Fruit fly (Drosophila melanogaster) ovary, adult (tissue): ENCODE data around the gene CG4572.

Experiments
- CG17801 ChIP-seq: fragments of 200-800 bp; optimal IDR thresholded peaks from 2 replicates; lab custom pipeline; 2019; ENCODE audit warnings: missing biosample characterization, mild to moderate bottlenecking, missing genetic modification characterization, moderate library complexity; ENCODE audit not compliant: partially characterized antibody

Gene CG4572

DNA sequence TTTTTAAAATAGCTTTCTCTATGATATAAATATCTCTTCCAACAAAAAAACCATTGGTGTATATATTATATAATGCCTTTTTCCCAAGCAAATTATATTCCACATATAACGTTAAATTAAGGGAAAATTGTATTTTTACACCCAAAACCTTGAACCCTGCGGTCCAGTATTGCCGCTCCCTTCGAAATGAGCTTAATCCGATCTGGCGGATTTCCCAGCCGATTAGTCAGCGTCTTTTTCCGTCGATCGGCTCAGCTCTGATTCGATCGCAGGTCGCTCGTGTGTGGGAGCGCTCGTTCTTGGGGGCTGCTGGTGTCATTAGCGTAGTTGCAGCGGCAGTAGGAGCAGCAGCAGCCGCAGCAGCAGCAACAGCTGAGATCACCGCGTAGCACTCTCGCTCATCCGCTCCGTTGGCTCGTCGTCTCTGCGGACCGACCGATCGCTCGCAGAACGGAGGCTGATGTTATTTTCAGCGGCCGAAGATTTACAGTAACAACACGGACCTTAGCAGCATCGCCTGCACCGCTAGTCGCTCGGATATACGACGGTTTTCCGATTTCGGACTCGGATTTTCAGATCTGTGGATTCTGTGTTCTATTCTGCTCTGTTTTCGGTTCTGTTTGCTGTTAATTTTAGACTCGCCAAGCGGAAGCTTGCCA is 26.3 kb upstream of the CG4572 start, which contains the start of gene CG4733:
Gene CG4733, plus strand, starts transcription at position 350 of the 659 bp plus-strand sequence.
- peak; percentile 2 for TF ChIP-seq CG17801 (GFP tag; lab: Kevin White, UChicago)

DNA sequence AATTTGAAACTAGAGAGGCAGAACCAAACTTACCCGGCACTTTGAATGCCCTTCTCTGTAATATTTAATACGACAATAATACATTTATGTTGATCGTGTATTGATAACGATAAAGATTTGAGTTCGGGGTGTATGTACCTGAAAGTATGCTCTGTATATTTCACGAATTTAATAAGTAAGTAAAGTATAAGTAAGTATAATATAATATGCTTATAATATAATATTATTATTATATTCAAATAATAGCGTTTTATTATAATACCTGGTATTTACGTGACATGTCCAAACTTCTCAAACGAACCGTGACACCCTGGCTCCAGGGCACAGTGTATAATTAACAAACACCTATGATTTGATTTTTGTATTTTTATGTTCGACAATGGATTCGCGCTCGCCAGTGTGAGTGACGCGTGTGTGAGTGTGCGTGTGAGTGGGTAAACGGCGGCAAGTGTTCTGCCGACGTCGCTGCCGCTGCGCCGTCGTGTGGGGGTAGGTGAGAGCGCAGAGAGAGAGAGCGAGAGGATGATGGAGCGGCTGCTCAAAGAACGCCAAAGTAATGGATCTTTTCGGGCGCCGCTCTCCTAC is 25.5 kb upstream of the CG4572 start:
- no peak for TF ChIP-seq CG17801 (GFP tag; lab: Kevin White, UChicago)

DNA sequence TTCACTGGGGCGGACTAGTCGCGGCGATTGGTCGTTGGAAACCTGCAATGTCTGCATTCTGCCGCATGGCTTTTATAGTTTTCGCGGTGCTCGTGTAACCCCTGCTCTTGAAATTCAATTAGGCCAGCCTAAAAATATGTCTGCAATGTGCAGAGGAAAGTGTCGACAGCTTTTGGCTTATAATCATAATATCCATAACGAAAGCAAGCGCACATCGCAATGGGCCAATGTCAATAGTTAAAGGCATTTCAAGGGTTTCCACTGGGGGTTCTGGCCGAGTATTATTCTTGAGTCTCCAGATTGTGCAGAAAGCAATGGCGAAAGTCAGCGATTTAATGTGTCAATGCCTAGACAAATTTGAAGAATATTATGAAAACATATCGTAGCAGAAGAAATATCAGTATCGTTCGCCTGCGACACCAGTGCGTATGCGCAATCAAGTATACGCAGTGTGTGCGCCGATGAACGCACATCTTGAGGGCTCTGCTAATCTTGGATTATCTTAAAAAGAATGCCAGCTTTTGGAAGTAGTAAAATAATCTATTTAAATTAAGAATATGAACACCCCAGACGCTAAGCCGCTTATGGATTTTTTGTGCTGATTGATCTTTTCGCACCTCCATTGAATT is 24.1 kb upstream of the CG4572 start, which contains the start of gene ninaE:
Gene ninaE, minus strand, starts transcription at position 51 of the 629 bp plus-strand sequence.
- TF ChIP-seq CG17801 (GFP tag; lab: Kevin White, UChicago), result no peak

- TF ChIP-seq CG17801 (GFP tag; lab: Kevin White, UChicago), result peak; percentile 84
Observed at dm6 chr3R:19880431-19880939, 16.3 kb upstream of the CG4572 start.

DNA sequence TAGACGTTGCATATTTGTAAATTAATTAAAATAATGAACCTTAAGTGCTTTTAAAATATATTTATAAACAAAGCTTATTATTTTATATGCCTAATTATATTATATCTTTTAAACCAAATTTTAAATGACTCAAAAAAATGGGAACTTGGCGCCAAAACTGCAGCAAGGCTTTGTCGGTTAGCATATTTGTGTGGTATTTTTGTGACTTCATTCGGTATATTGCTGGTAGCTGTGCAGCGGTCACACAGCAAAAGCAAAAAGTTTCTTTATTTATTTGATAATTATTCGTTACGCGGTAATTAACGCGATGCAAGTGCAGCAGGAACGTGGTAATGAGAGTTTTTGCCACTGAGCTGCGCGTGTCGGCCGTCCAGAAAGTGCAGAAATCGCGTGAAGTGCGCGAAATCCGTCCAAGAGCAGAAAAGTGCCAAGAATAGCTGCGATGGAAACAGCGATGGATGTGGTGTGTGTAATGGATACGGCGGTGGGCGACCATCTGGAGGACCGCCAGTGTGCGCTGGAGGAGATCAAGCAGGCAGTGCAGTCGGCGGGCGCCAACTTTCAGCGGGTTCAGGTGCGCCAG is 15.4 kb upstream of the CG4572 start, which contains the start of gene Ask1:
Gene Ask1, plus strand, starts transcription at position 250 of the 583 bp plus-strand sequence.
- TF ChIP-seq CG17801 (GFP tag; lab: Kevin White, UChicago), result no peak

DNA sequence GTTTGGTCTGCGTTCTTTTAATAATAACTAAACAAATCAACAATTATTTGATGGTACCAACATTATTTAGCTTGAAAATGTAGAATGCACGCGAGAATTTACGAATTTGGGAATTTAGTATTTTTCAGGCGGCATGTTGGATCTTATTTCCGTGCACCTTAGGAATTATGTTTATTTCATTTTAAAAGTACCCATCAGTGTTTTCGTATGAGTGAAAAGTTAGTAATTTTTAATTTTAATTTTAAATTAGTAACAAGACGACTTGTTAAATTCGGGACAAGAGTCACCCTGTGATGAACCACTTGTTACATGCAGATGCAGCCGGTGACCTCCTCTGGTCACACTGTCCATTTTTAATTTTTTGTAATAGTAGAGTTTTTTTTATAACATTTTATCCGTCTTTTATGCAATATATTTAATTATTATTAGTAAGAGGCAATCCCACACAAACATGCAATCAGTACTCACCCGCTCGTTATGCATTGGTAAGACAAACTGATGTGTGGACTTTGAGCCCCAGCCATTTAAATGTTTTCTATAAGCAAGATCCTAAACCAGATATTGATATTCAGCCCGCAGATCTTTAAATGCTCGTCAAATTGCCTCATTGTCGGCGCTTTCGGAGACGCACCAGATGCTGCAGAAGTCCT is 13.4 kb upstream of the CG4572 start, which contains the start of the genes CG17186 and Arc42:
Gene CG17186, minus strand, starts transcription at position 88 of the 650 bp plus-strand sequence.
Gene Arc42, plus strand, starts transcription at position 311 of the 650 bp plus-strand sequence.
- TF ChIP-seq CG17801 (GFP tag; lab: Kevin White, UChicago), result peak; percentile 33

DNA sequence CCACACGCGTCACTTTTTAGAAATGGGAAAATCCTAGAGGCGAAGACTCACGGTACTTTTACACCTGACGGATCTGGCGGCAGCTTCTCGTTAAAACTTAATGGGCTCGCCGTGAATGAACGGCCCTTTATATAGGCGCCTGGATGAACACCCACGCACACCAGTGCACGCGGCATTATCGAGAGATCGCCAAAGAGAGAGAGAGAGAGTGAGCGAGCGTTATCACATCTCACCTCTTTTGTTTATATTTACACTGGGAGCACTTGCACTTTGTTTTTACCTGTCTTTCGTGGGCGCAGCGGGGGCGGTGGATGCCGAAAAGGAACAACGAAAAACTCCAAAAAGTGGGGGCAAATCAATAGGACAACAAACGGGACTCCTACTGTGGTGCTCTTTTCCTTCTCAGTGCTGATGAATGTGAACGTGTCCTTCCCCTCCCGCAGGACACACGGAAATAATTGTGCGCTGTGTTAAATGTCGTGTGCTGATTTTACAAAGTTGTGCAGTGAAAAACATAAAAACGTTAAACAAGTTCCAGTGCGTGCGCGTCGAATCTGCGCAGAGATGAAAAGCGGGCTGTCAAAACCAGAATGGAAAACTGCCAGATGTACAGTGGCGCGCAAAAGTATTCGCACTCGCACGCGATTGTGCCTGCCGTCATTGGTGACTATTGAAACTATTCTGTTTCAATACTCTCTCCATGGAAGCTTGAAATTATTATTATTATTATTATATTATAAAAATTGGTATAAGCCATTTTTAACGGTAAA is 11.1 kb upstream of the CG4572 start, which contains the start of gene Mrp5:
Gene Mrp5, minus strand, starts transcription at position 561 of the 770 bp plus-strand sequence.
- TF ChIP-seq CG17801 (GFP tag; lab: Kevin White, UChicago), result no peak

DNA sequence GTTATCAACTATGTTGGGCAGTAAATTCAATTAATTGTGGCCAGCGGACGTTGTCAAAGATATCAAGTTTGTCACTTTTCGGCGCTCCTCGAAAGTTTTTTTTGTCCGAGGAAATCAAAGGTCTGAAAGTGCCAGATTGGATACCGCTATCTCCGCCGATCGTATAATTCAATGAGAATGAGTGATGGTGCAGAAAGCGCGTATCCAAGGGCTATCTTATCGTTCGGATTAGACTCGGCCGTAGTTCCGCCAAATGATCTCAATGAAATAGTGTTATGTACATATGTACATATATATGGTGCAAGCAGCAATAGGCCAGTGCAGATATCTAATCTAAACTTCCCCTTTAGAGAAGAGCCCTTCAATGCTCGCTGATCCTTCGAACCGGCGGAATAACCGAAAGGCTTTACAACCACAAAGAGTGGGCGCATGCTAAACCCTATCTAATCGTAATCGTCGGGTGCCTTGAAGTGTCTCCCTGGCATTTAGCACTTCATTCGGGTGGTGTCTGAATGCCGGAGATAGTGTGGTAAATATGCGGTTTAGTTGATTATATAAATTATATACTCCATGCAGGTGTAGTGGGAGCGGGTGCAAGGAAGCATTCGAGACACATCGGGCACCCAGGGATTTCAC is 9.0 kb upstream of the CG4572 start:
- TF ChIP-seq CG17801 (GFP tag; lab: Kevin White, UChicago), result no peak

DNA sequence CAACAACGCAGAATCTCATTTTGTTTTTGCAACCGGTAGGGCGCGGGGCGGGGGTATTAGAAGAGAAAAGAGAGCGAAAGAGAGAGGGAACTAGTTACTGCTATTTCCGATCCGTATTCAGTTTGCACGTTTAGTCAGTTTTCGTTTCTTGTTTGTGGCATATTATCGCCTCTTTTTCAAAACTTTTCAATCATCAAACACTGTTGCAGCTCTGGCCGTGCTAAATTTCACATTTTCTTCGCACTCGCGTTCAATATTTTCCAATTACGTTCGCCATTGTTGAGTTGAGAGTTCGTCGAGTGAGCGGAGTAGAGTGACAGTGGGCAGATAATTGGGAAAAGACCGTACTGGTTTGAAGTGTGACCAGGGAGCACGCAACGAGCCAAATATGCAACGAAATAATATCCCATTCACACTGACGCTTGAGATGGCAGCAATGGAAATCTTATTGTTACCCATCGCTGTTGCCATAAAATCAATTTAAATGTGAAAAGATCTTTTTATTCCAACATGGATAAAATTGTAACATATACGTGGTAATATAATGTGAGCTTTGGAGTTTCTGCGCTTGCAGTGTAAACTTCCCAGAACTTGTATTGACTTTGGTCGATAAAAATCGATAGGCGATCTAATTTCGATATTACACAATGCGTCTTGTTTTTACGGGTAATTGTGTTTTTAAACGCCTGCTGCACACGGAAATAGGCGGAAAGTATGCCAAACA is 3.0 kb downstream of the CG4572 start, which contains the start of the genes Ire1 and Mrm2:
Gene Ire1, minus strand, starts transcription at position 296 of the 724 bp plus-strand sequence.
Gene Mrm2, plus strand, starts transcription at position 615 of the 724 bp plus-strand sequence.
- peak; percentile 35 for TF ChIP-seq CG17801 (GFP tag; lab: Kevin White, UChicago)

DNA sequence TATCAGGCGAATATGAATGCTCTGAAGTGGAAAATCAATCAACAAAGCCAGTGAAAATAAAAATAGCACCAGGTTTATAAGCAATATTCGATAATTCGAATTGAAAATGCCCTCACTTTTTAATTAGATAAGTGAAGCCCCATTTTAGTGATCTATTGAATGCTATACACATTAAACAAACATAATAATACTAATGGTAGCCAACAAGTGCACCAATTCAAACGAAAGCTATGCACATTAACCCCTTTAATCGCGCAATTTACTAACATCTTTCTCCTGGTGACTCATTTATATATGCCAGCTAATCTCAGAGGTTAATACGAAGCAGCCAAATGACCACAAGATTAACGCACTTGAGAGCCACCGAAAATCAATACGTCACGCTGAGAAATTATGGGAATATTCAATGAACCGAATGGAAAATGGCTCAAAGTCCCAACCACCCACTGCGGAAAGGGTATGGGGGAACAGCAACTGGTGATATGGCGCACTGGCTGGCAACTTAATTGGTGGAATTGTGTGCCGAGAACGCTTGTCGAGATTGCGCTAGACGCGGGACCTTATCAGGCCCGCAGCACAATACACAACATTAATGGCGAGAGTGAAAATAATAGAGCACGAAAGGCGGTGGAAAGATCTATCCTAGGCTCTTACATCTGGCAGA is 4.7 kb downstream of the CG4572 start:
- no peak for TF ChIP-seq CG17801 (GFP tag; lab: Kevin White, UChicago)

DNA sequence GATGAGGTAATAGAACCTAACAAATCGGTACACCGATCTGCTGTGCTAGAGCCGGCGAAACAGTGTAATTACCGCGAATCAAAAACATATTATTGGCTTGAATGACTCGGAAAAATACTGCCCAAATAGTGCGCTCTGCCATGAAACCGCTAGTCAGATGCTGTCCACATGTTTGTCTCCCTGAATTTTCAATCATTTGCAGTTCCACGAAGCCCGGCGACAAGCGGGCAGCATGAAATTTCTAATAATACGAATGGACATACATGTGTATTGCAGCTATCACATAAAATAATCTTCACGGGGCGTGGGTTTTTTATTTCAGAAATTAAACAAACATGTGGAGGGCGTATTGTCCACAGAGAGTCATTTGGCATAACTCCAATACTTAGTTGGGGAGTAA is 5.2 kb downstream of the CG4572 start:
- no peak for TF ChIP-seq CG17801 (GFP tag; lab: Kevin White, UChicago)
